Fruit fly (Drosophila melanogaster) whole organism, pupa: Measurements from ENCODE around the gene Sox21b.

ENCODE experiments used
- CG10348 ChIP-seq: fragments of 200-800 bp; sonication (Bioruptor generic); IDR thresholded peaks from 2 replicates; pipeline ENCODE4 v1.3.6; 2022; ENCODE audit warnings: missing biosample characterization, missing genetic modification characterization
- CG12605 ChIP-seq: fragments of 200-800 bp; sonication (Bioruptor generic); IDR thresholded peaks from 2 replicates; pipeline ENCODE4 v1.3.6; 2022; ENCODE audit warnings: missing biosample characterization, missing genetic modification characterization
- CG13204 ChIP-seq: fragments of 200-800 bp; sonication (Bioruptor generic); optimal IDR thresholded peaks from 2 replicates; lab custom pipeline; 2018; ENCODE audit warnings: missing biosample characterization, mild to moderate bottlenecking, missing genetic modification characterization, moderate library complexity
- CG14655 ChIP-seq: fragments of 200-800 bp; sonication (Bioruptor generic); optimal IDR thresholded peaks from 3 replicates; lab custom pipeline; 2017; ENCODE audit warnings: mild to moderate bottlenecking, missing biosample characterization, missing genetic modification reagents, missing genetic modification characterization
- CG17806 ChIP-seq: fragments of 200-800 bp; sonication (Bioruptor generic); optimal IDR thresholded peaks from 2 replicates; lab custom pipeline; 2018; ENCODE audit warnings: missing biosample characterization, mild to moderate bottlenecking, missing genetic modification characterization, moderate library complexity
- CG34367 ChIP-seq: fragments of 200-800 bp; sonication (Bioruptor generic); optimal IDR thresholded peaks from 2 replicates; lab custom pipeline; 2018; ENCODE audit warnings: missing biosample characterization, mild to moderate bottlenecking, missing genetic modification characterization
- CG4496 ChIP-seq: fragments of 200-800 bp; sonication (Bioruptor generic); IDR thresholded peaks from 3 replicates; pipeline ENCODE4 v1.3.6; 2022; ENCODE audit warnings: missing biosample characterization, missing genetic modification characterization
- CG8159 ChIP-seq: fragments of 200-800 bp; sonication (Bioruptor generic); optimal IDR thresholded peaks from 3 replicates; lab custom pipeline; 2018; ENCODE audit warnings: missing biosample characterization, mild to moderate bottlenecking, missing genetic modification characterization, moderate library complexity
- CG9948 ChIP-seq: fragments of 200-800 bp; sonication (Bioruptor generic); optimal IDR thresholded peaks from 2 replicates; lab custom pipeline; 2018; ENCODE audit warnings: missing biosample characterization, mild to moderate bottlenecking, missing genetic modification characterization, moderate library complexity
- Ets98B ChIP-seq: fragments of 200-800 bp; sonication (Bioruptor generic); IDR thresholded peaks from 2 replicates; pipeline ENCODE4 v1.3.6; 2022; ENCODE audit warnings: missing biosample characterization, missing genetic modification characterization
- Pif1A ChIP-seq: fragments of 200-800 bp; sonication (Bioruptor generic); optimal IDR thresholded peaks from 3 replicates; lab custom pipeline; 2016; ENCODE audit warnings: missing biosample characterization, missing genetic modification characterization
- Snoo ChIP-seq: fragments of 200-800 bp; sonication (Bioruptor generic); optimal IDR thresholded peaks from 3 replicates; lab custom pipeline; 2017; ENCODE audit warnings: missing biosample characterization, mild to moderate bottlenecking, missing genetic modification characterization, inconsistent platforms
- fd96Ca ChIP-seq: fragments of 200-800 bp; sonication (Bioruptor generic); IDR thresholded peaks from 3 replicates; pipeline ENCODE4 v1.3.6; 2022; ENCODE audit warnings: missing biosample characterization, missing genetic modification characterization
- gl ChIP-seq: fragments of 200-800 bp; sonication (Bioruptor generic); optimal IDR thresholded peaks from 2 replicates; lab custom pipeline; 2018; ENCODE audit warnings: missing biosample characterization, mild to moderate bottlenecking, missing genetic modification characterization

DNA sequence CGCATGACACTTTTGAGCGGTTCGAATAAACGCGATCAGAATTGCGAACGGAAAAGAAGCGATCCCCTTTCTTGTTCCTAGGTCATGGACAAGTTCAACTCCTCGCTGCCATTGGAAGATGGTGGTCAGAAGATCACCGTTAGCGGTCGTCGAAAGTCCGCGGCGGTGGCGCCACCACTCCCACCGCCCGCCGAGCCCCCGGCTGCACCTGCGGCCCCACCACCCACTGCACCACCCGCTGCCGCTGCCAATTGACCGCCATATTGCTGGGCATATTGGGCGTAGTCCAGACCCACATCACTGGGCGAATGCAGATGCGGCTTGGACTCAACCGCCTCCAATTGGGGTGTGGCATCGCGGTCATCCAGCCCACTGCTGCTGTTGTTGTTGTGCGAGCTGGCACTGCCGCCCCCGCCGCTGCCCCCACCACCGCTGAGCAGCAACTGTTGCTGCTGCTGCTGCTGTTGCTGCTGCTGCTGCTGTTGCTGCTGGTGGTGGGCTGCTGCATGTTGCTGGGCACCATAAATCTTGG lies 18.2 kb downstream of the Sox21b start:
- TF ChIP-seq Snoo (tag; lab: Kevin White, UChicago) (no peak), Pif1A (no peak), CG4496 (GFP tag; lab: Robert Waterston, UW) (no peak), fd96Ca (GFP tag; lab: Robert Waterston, UW) (no peak), CG13204 (GFP tag; lab: Kevin White, UChicago) (no peak), CG8159 (tag; lab: Kevin White, UChicago) (no peak), CG12605 (GFP tag; lab: Robert Waterston, UW) (no peak), CG34367 (tag; lab: Kevin White, UChicago) (no peak), CG10348 (GFP tag; lab: Robert Waterston, UW) (no peak), CG17806 (tag; lab: Kevin White, UChicago) (no peak), CG9948 (tag; lab: Kevin White, UChicago) (no peak), CG14655 (GFP tag; lab: Kevin White, UChicago) (no peak), Ets98B (GFP tag; lab: Robert Waterston, UW) (no peak), gl (tag; lab: Kevin White, UChicago) (no peak)
